Worm (Caenorhabditis elegans): ENCODE data around the gene stc-1.

- no peak for TF ChIP-seq efl-1 (GFP tag; optimal IDR thresholded peaks at IDR 0.05)
- no peak for TF ChIP-seq pha-4 (tag; optimal IDR thresholded peaks at IDR 0.05)
- no peak for TF ChIP-seq egl-44 (GFP tag; IDR thresholded peaks at IDR 0.05)
- no peak for TF ChIP-seq snpc-4 (GFP tag; optimal IDR thresholded peaks at IDR 0.05)
- no peak for TF ChIP-seq snpc-4 (tag; optimal IDR thresholded peaks at IDR 0.05)
- TF ChIP-seq F55B11.4 (tag; optimal IDR thresholded peaks at IDR 0.05; ENCODE audit: borderline replicate concordance, insufficient read depth) = no peak
These were observed 21.8 kb upstream of the stc-1 start for ce11 chrII:8587660-8588230.

Measured in whole organism, young adult.